Fruit fly (Drosophila melanogaster) whole organism, prepupa: Measurements from ENCODE around the gene CG32187.
A peak's percentile ranks its signal among the peaks of the same experiment; 100 is the strongest.

Experiments
- Blimp-1 ChIP-seq: fragments of 200-800 bp; sonication (Bioruptor generic); optimal IDR thresholded peaks from 3 replicates; lab custom pipeline; 2017; ENCODE audit warnings: missing biosample characterization, missing genetic modification characterization, mild to moderate bottlenecking, moderate library complexity, missing genetic modification reagents
- CG10631 ChIP-seq: fragments of 200-800 bp; sonication (Bioruptor generic); optimal IDR thresholded peaks from 2 replicates; lab custom pipeline; 2016; ENCODE audit warnings: missing biosample characterization, missing genetic modification characterization
- CG11294 ChIP-seq: fragments of 200-800 bp; sonication (Bioruptor generic); IDR thresholded peaks from 2 replicates; pipeline ENCODE4 v1.3.6; 2022; ENCODE audit warnings: missing biosample characterization, missing genetic modification characterization
- CG11762 ChIP-seq: fragments of 200-800 bp; sonication (Bioruptor generic); optimal IDR thresholded peaks from 3 replicates; lab custom pipeline; 2016; ENCODE audit warnings: missing biosample characterization, missing genetic modification characterization; ENCODE audit not compliant: insufficient read depth
- CG11902 ChIP-seq: fragments of 200-800 bp; sonication (Bioruptor generic); optimal IDR thresholded peaks from 3 replicates; lab custom pipeline; 2016; ENCODE audit warnings: missing biosample characterization, missing genetic modification characterization
- CG15336 ChIP-seq: fragments of 200-800 bp; sonication (Bioruptor generic); IDR thresholded peaks from 2 replicates; pipeline ENCODE4 v1.3.6; 2022; ENCODE audit warnings: missing biosample characterization, missing genetic modification characterization
- CG1621 ChIP-seq: fragments of 200-800 bp; sonication (Bioruptor generic); optimal IDR thresholded peaks from 3 replicates; lab custom pipeline; 2018; ENCODE audit warnings: missing biosample characterization, mild to moderate bottlenecking, missing genetic modification characterization
- CG16779 ChIP-seq: fragments of 200-800 bp; sonication (Bioruptor generic); optimal IDR thresholded peaks from 3 replicates; lab custom pipeline; 2017; ENCODE audit warnings: missing biosample characterization, mild to moderate bottlenecking, missing genetic modification characterization
- CG3032 ChIP-seq: fragments of 200-800 bp; optimal IDR thresholded peaks from 2 replicates; lab custom pipeline; 2019; ENCODE audit warnings: missing biosample characterization, mild to moderate bottlenecking, missing genetic modification characterization, moderate library complexity
- CG31627 ChIP-seq: fragments of 200-800 bp; sonication (Bioruptor generic); optimal IDR thresholded peaks from 3 replicates; lab custom pipeline; 2016; ENCODE audit warnings: missing biosample characterization, missing genetic modification characterization
- CG32006 ChIP-seq: fragments of 200-800 bp; sonication (Bioruptor generic); optimal IDR thresholded peaks from 3 replicates; lab custom pipeline; 2017; ENCODE audit warnings: missing biosample characterization, mild to moderate bottlenecking, missing genetic modification characterization
- CG34406 ChIP-seq: fragments of 200-800 bp; sonication (Bioruptor generic); optimal IDR thresholded peaks from 3 replicates; lab custom pipeline; 2016; ENCODE audit warnings: missing biosample characterization, missing genetic modification characterization
- CG3919 ChIP-seq: fragments of 200-800 bp; sonication (Bioruptor generic); optimal IDR thresholded peaks from 3 replicates; lab custom pipeline; 2016; ENCODE audit warnings: missing biosample characterization, missing genetic modification characterization
- CG4318 ChIP-seq: fragments of 200-800 bp; sonication (Bioruptor generic); optimal IDR thresholded peaks from 3 replicates; lab custom pipeline; 2017; ENCODE audit warnings: missing biosample characterization, mild to moderate bottlenecking, missing genetic modification characterization
- CG6808 ChIP-seq: fragments of 200-800 bp; sonication (Bioruptor generic); optimal IDR thresholded peaks from 3 replicates; lab custom pipeline; 2017; ENCODE audit warnings: missing biosample characterization, missing genetic modification characterization, mild to moderate bottlenecking, moderate library complexity, missing genetic modification reagents
- CG8632 ChIP-seq: fragments of 200-800 bp; sonication (Bioruptor generic); optimal IDR thresholded peaks from 3 replicates; lab custom pipeline; 2016; ENCODE audit warnings: missing biosample characterization, missing genetic modification characterization
- Eip78C ChIP-seq: fragments of 200-800 bp; sonication (Bioruptor generic); peaks from one replicate; lab custom pipeline; 2016; ENCODE audit warnings: missing biosample characterization, missing genetic modification characterization
- Eip93F ChIP-seq: fragments of 200-800 bp; sonication (Bioruptor generic); optimal IDR thresholded peaks from 2 replicates; lab custom pipeline; 2016; ENCODE audit warnings: missing biosample characterization, mild to moderate bottlenecking, missing genetic modification characterization
- Ets21C ChIP-seq: fragments of 200-800 bp; sonication (Bioruptor generic); optimal IDR thresholded peaks from 3 replicates; lab custom pipeline; 2016; ENCODE audit warnings: missing biosample characterization, missing genetic modification characterization
- Ets96B ChIP-seq: fragments of 200-800 bp; optimal IDR thresholded peaks from 2 replicates; lab custom pipeline; 2019; ENCODE audit warnings: missing biosample characterization, mild to moderate bottlenecking, missing genetic modification characterization, moderate library complexity
- Gug ChIP-seq: fragments of 200-800 bp; sonication (Bioruptor generic); IDR thresholded peaks from 2 replicates; pipeline ENCODE4 v1.3.6; 2022; ENCODE audit warnings: missing biosample characterization, missing genetic modification characterization
- Hr39 ChIP-seq: fragments of 200-800 bp; sonication (Bioruptor generic); optimal IDR thresholded peaks from 2 replicates; lab custom pipeline; 2016; ENCODE audit warnings: missing biosample characterization, missing genetic modification characterization
- Hr4 ChIP-seq: fragments of 200-800 bp; sonication (Bioruptor generic); optimal IDR thresholded peaks from 3 replicates; lab custom pipeline; 2016; ENCODE audit warnings: missing biosample characterization, missing genetic modification characterization
- Met ChIP-seq: fragments of 200-800 bp; sonication (Bioruptor generic); optimal IDR thresholded peaks from 3 replicates; lab custom pipeline; 2016; ENCODE audit warnings: missing biosample characterization, missing genetic modification characterization
- Sox102F ChIP-seq: fragments of 200-800 bp; sonication (Bioruptor generic); optimal IDR thresholded peaks from 2 replicates; lab custom pipeline; 2016; ENCODE audit warnings: missing biosample characterization, mild to moderate bottlenecking, missing genetic modification characterization
- Sox14 ChIP-seq: fragments of 200-800 bp; sonication (Bioruptor generic); optimal IDR thresholded peaks from 3 replicates; lab custom pipeline; 2016; ENCODE audit warnings: missing biosample characterization, missing genetic modification characterization
- achi ChIP-seq: fragments of 200-800 bp; sonication (Bioruptor generic); optimal IDR thresholded peaks from 3 replicates; lab custom pipeline; 2016; ENCODE audit warnings: missing biosample characterization, missing genetic modification characterization
- cyc ChIP-seq: fragments of 200-800 bp; sonication (Bioruptor generic); optimal IDR thresholded peaks from 3 replicates; lab custom pipeline; 2016; ENCODE audit warnings: missing biosample characterization, missing genetic modification characterization
- dac ChIP-seq: fragments of 200-800 bp; sonication (Bioruptor generic); optimal IDR thresholded peaks from 2 replicates; lab custom pipeline; 2017; ENCODE audit warnings: missing biosample characterization, mild to moderate bottlenecking, missing genetic modification characterization
- dsx ChIP-seq: fragments of 200-800 bp; optimal IDR thresholded peaks from 3 replicates; lab custom pipeline; 2019; ENCODE audit warnings: missing biosample characterization, mild to moderate bottlenecking, missing genetic modification characterization, moderate library complexity; ENCODE audit not compliant: poor library complexity, severe bottlenecking
- eg ChIP-seq: fragments of 200-800 bp; sonication (Bioruptor generic); IDR thresholded peaks from 3 replicates; pipeline ENCODE4 v1.3.6; 2022; ENCODE audit warnings: missing biosample characterization, missing genetic modification characterization
- fd85E ChIP-seq: fragments of 200-800 bp; sonication (Bioruptor generic); optimal IDR thresholded peaks from 3 replicates; lab custom pipeline; 2016; ENCODE audit warnings: missing biosample characterization, missing genetic modification characterization
- fkh ChIP-seq: fragments of 200-800 bp; sonication (Bioruptor generic); optimal IDR thresholded peaks from 3 replicates; lab custom pipeline; 2017; ENCODE audit warnings: missing biosample characterization, mild to moderate bottlenecking, missing genetic modification characterization, moderate library complexity
- lz ChIP-seq: fragments of 200-800 bp; sonication (Bioruptor generic); optimal IDR thresholded peaks from 3 replicates; lab custom pipeline; 2016; ENCODE audit warnings: missing biosample characterization, missing genetic modification characterization
- pdm3 ChIP-seq: fragments of 200-800 bp; sonication (Bioruptor generic); optimal IDR thresholded peaks from 3 replicates; lab custom pipeline; 2016; ENCODE audit warnings: missing biosample characterization, missing genetic modification characterization
- salr ChIP-seq, 2 experiments: fragments of 200-800 bp; sonication (Bioruptor generic); optimal IDR thresholded peaks; 3 replicates each; lab custom pipeline; 2016 to 2018; ENCODE audit warnings: missing biosample characterization in 2 of 2, missing genetic modification characterization in 2 of 2, mild to moderate bottlenecking in 1 of 2
- spab ChIP-seq: fragments of 200-800 bp; sonication (Bioruptor generic); optimal IDR thresholded peaks from 2 replicates; lab custom pipeline; 2017; ENCODE audit warnings: missing biosample characterization, mild to moderate bottlenecking, missing genetic modification characterization, missing genetic modification reagents
- svp ChIP-seq: fragments of 200-800 bp; sonication (Bioruptor generic); peaks from one replicate; lab custom pipeline; 2016; ENCODE audit warnings: missing biosample characterization, missing genetic modification characterization
- vri ChIP-seq: fragments of 200-800 bp; sonication (Bioruptor generic); optimal IDR thresholded peaks from 3 replicates; lab custom pipeline; 2016; ENCODE audit warnings: missing biosample characterization, mild to moderate bottlenecking, missing genetic modification characterization

The CG32187 gene

dm6 chr3L:17841085-17841606, 35.0 kb upstream of the CG32187 start, which contains the start of gene CG5577:
CG5577 (minus strand) TSS chr3L:17841427.
- TF ChIP-seq Sox14 (GFP tag; lab: Kevin White, UChicago) (peak; percentile 32), dac (GFP tag; lab: Kevin White, UChicago) (no peak), CG34406 (GFP tag; lab: Kevin White, UChicago) (peak; percentile 3), CG11762 (no peak), Hr4 (GFP tag; lab: Kevin White, UChicago) (peak; percentile 13), CG11902 (GFP tag; lab: Kevin White, UChicago) (no peak), CG3919 (GFP tag; lab: Kevin White, UChicago) (peak; percentile 18), CG16779 (tag; lab: Kevin White, UChicago) (peak; percentile 8), CG8632 (GFP tag; lab: Kevin White, UChicago) (peak; percentile 8), pdm3 (GFP tag; lab: Kevin White, UChicago) (peak; percentile 13), svp (GFP tag; lab: Kevin White, UChicago) (peak; percentile 95), Met (peak; percentile 29), eg (GFP tag; lab: Robert Waterston, UW) (peak; percentile 6; the same call in 1 of the 3 replicates), Sox102F (peak; percentile 48), Ets96B (tag; lab: Kevin White, UChicago) (no peak), vri (GFP tag; lab: Kevin White, UChicago) (peak; percentile 42), Eip78C (GFP tag; lab: Kevin White, UChicago) (peak; percentile 63)
- TF ChIP-seq, all 60 proteins: peak for 13

dm6 chr3L:17835074-17835473, 28.9 kb upstream of the CG32187 start, which contains the start of gene CG32189:
CG32189 (minus strand) TSS chr3L:17835174.
- no peak for TF ChIP-seq CG6808
- TF ChIP-seq pdm3 (GFP tag; lab: Kevin White, UChicago) = no peak
- TF ChIP-seq Ets21C = no peak
- no peak for TF ChIP-seq fd85E (GFP tag; lab: Kevin White, UChicago)
- no peak for TF ChIP-seq cyc (GFP tag; lab: Kevin White, UChicago)
- TF ChIP-seq CG1621 = no peak
- no peak for TF ChIP-seq Ets96B (tag; lab: Kevin White, UChicago)
- no peak for TF ChIP-seq lz
- TF ChIP-seq CG32006 = no peak
- no peak for TF ChIP-seq salr (GFP tag; optimal IDR thresholded peaks at IDR 0.05; lab: Kevin White, UChicago)
- TF ChIP-seq dsx (GFP tag; lab: Kevin White, UChicago) = no peak
- no peak for TF ChIP-seq CG31627 (GFP tag; lab: Kevin White, UChicago)
- TF ChIP-seq dac (GFP tag; lab: Kevin White, UChicago) = no peak
- no peak for TF ChIP-seq eg (GFP tag; lab: Robert Waterston, UW)
- no peak for TF ChIP-seq Blimp-1

- TF ChIP-seq CG31627 (GFP tag; lab: Kevin White, UChicago) (no peak), CG10631 (GFP tag; lab: Kevin White, UChicago) (no peak), CG4318 (GFP tag; lab: Kevin White, UChicago) (no peak), CG11294 (no peak), Gug (GFP tag; lab: Robert Waterston, UW) (no peak), spab (GFP tag; lab: Kevin White, UChicago) (no peak), eg (GFP tag; lab: Robert Waterston, UW) (no peak), fkh (GFP tag; lab: Kevin White, UChicago) (no peak), CG3032 (tag; lab: Kevin White, UChicago) (no peak), Eip93F (GFP tag; lab: Kevin White, UChicago) (no peak), CG15336 (no peak), achi (no peak), Hr39 (no peak), CG34406 (GFP tag; lab: Kevin White, UChicago) (no peak)
These were observed 27.4 kb upstream of the CG32187 start, which contains the start of gene CG32188 for dm6 chr3L:17833525-17833924. CG32188 (minus strand) TSS chr3L:17833625.
